Fruit fly (Drosophila melanogaster) whole organism, embryonic: ENCODE data around the gene CG42445.
A peak's percentile ranks its signal among the peaks of the same experiment; 100 is the strongest.

Source experiments
- ATbp ChIP-seq: fragments of 200-800 bp; sonication (Bioruptor generic); optimal IDR thresholded peaks from 2 replicates; lab custom pipeline; 2017; ENCODE audit warnings: missing biosample characterization, mild to moderate bottlenecking, missing genetic modification characterization, missing genetic modification reagents
- BEAF-32 ChIP-seq: fragments of 200-800 bp; sonication (Bioruptor generic); optimal IDR thresholded peaks from 3 replicates; lab custom pipeline; 2017; ENCODE audit warnings: missing biosample characterization, missing genetic modification characterization, mild to moderate bottlenecking, moderate library complexity, missing genetic modification reagents
- Bgb ChIP-seq: fragments of 200-800 bp; sonication (Bioruptor generic); IDR thresholded peaks from 2 replicates; pipeline ENCODE4 v1.3.6; 2022; ENCODE audit warnings: missing biosample characterization, missing genetic modification characterization; ENCODE audit not compliant: partially characterized antibody
- CG10462 ChIP-seq: fragments of 200-800 bp; sonication (Bioruptor generic); optimal IDR thresholded peaks from 2 replicates; lab custom pipeline; 2016; ENCODE audit warnings: missing biosample characterization, missing genetic modification characterization
- CG10565 ChIP-seq: fragments of 200-800 bp; sonication (Bioruptor generic); optimal IDR thresholded peaks from 3 replicates; lab custom pipeline; 2016; ENCODE audit warnings: missing biosample characterization, mild to moderate bottlenecking, missing genetic modification characterization
- CG10979 ChIP-seq: fragments of 200-800 bp; sonication (Bioruptor generic); optimal IDR thresholded peaks from 2 replicates; lab custom pipeline; 2018; ENCODE audit warnings: missing biosample characterization, mild to moderate bottlenecking, missing genetic modification characterization, moderate library complexity
- CG11456 ChIP-seq: fragments of 200-800 bp; sonication (Bioruptor generic); IDR thresholded peaks from 3 replicates; pipeline ENCODE4 v1.3.6; 2022; ENCODE audit warnings: missing biosample characterization, missing genetic modification characterization
- CG15073 ChIP-seq: fragments of 200-800 bp; sonication (Bioruptor generic); optimal IDR thresholded peaks from 2 replicates; lab custom pipeline; 2016; ENCODE audit warnings: missing biosample characterization, missing genetic modification characterization
- CG15269 ChIP-seq: fragments of 200-800 bp; sonication (Bioruptor generic); optimal IDR thresholded peaks from 2 replicates; lab custom pipeline; 2018; ENCODE audit warnings: missing biosample characterization, mild to moderate bottlenecking, missing genetic modification characterization, moderate library complexity
- CG16813 ChIP-seq: fragments of 200-800 bp; sonication (Bioruptor generic); IDR thresholded peaks from 3 replicates; pipeline ENCODE4 v1.3.6; 2022; ENCODE audit warnings: missing biosample characterization, missing genetic modification characterization; ENCODE audit not compliant: partially characterized antibody
- CG17361 ChIP-seq: fragments of 200-800 bp; sonication (Bioruptor generic); IDR thresholded peaks from 3 replicates; pipeline ENCODE4 v1.3.6; 2022; ENCODE audit warnings: missing biosample characterization, missing genetic modification characterization
- CG1792 ChIP-seq: fragments of 200-800 bp; sonication (Bioruptor generic); optimal IDR thresholded peaks from 2 replicates; lab custom pipeline; 2016; ENCODE audit warnings: missing biosample characterization, missing genetic modification characterization
- CG18476 ChIP-seq: fragments of 200-800 bp; sonication (Bioruptor generic); optimal IDR thresholded peaks from 2 replicates; lab custom pipeline; 2016; ENCODE audit warnings: missing biosample characterization, mild to moderate bottlenecking, missing genetic modification characterization
- CG31441 ChIP-seq: fragments of 200-800 bp; sonication (Bioruptor generic); IDR thresholded peaks from 2 replicates; pipeline ENCODE4 v1.3.6; 2022; ENCODE audit warnings: missing biosample characterization, missing genetic modification characterization
- CG34224 ChIP-seq: fragments of 200-800 bp; sonication (Bioruptor generic); IDR thresholded peaks from 3 replicates; pipeline ENCODE4 v1.3.6; 2022; ENCODE audit warnings: missing biosample characterization, missing genetic modification characterization; ENCODE audit not compliant: partially characterized antibody
- CG4282 ChIP-seq: fragments of 200-800 bp; sonication (Bioruptor generic); optimal IDR thresholded peaks from 2 replicates; lab custom pipeline; 2016; ENCODE audit warnings: missing biosample characterization, missing genetic modification characterization
- CG7357 ChIP-seq: fragments of 200-800 bp; sonication (Bioruptor generic); IDR thresholded peaks from 3 replicates; pipeline ENCODE4 v1.3.6; 2022; ENCODE audit warnings: missing biosample characterization, missing genetic modification characterization
- CG7839 ChIP-seq: fragments of 200-800 bp; sonication (Bioruptor generic); optimal IDR thresholded peaks from 3 replicates; lab custom pipeline; 2018; ENCODE audit warnings: missing biosample characterization, mild to moderate bottlenecking, missing genetic modification characterization, moderate library complexity
- CG8944 ChIP-seq: fragments of 200-800 bp; sonication (Bioruptor generic); optimal IDR thresholded peaks from 3 replicates; lab custom pipeline; 2016; ENCODE audit warnings: missing biosample characterization, missing genetic modification characterization
- CG9609 ChIP-seq: fragments of 200-800 bp; sonication (Bioruptor generic); optimal IDR thresholded peaks from 3 replicates; lab custom pipeline; 2016; ENCODE audit warnings: missing biosample characterization, missing genetic modification characterization
- Dbx ChIP-seq: fragments of 200-800 bp; sonication (Bioruptor generic); IDR thresholded peaks from 3 replicates; pipeline ENCODE4 v1.3.6; 2022; ENCODE audit warnings: missing biosample characterization, missing genetic modification characterization
- Dfd ChIP-seq, 2 experiments: fragments of >200 bp; optimal IDR thresholded peaks; 2 replicates each; lab custom pipeline; 2017; ENCODE audit warnings: missing biosample characterization in 2 of 2, missing genetic modification characterization in 2 of 2
- Ets65A ChIP-seq: fragments of 200-800 bp; sonication (Bioruptor generic); peaks from one replicate; lab custom pipeline; 2016; ENCODE audit warnings: missing biosample characterization, missing genetic modification characterization
- H15 ChIP-seq: fragments of 200-800 bp; sonication (Bioruptor generic); IDR thresholded peaks from 3 replicates; pipeline ENCODE4 v1.3.6; 2022; ENCODE audit warnings: missing biosample characterization, missing genetic modification characterization
- Hsf ChIP-seq: fragments of 200-800 bp; sonication (Bioruptor generic); optimal IDR thresholded peaks from 3 replicates; lab custom pipeline; 2016; ENCODE audit warnings: missing biosample characterization, missing genetic modification characterization
- NC2β ChIP-seq: fragments of 200-800 bp; sonication (Bioruptor generic); optimal IDR thresholded peaks from 2 replicates; lab custom pipeline; 2016; ENCODE audit warnings: missing biosample characterization, missing genetic modification characterization
- Nf-YC ChIP-seq: fragments of 200-800 bp; optimal IDR thresholded peaks from 3 replicates; lab custom pipeline; 2019; ENCODE audit warnings: missing biosample characterization, mild to moderate bottlenecking, missing genetic modification characterization, moderate library complexity
- NfI ChIP-seq: fragments of 200-800 bp; sonication (Bioruptor generic); optimal IDR thresholded peaks from 3 replicates; lab custom pipeline; 2018; ENCODE audit warnings: missing biosample characterization, mild to moderate bottlenecking, missing genetic modification characterization, moderate library complexity
- Oli ChIP-seq: fragments of 200-800 bp; sonication (Bioruptor generic); optimal IDR thresholded peaks from 2 replicates; lab custom pipeline; 2018; ENCODE audit warnings: missing biosample characterization, mild to moderate bottlenecking, missing genetic modification characterization, moderate library complexity
- Spps ChIP-seq: fragments of 200-800 bp; sonication (Bioruptor generic); optimal IDR thresholded peaks from 2 replicates; lab custom pipeline; 2018; ENCODE audit warnings: missing biosample characterization, mild to moderate bottlenecking, missing genetic modification characterization
- ara ChIP-seq: fragments of 200-800 bp; sonication (Bioruptor generic); IDR thresholded peaks from 2 replicates; pipeline ENCODE4 v1.3.6; 2022; ENCODE audit warnings: missing biosample characterization, missing genetic modification characterization
- chm ChIP-seq: fragments of 200-800 bp; sonication (Bioruptor generic); IDR thresholded peaks from 2 replicates; pipeline ENCODE4 v1.3.6; 2022; ENCODE audit warnings: missing biosample characterization, missing genetic modification characterization
- crol ChIP-seq: fragments of 200-800 bp; sonication (Bioruptor generic); IDR thresholded peaks from 2 replicates; pipeline ENCODE4 v1.3.6; 2022; ENCODE audit warnings: missing biosample characterization, missing genetic modification characterization
- cwo ChIP-seq: fragments of 200-800 bp; sonication (Bioruptor generic); optimal IDR thresholded peaks from 3 replicates; lab custom pipeline; 2017; ENCODE audit warnings: missing biosample characterization, missing genetic modification characterization, mild to moderate bottlenecking, moderate library complexity, missing genetic modification reagents
- dmrt11E ChIP-seq: fragments of 200-800 bp; sonication (Bioruptor generic); optimal IDR thresholded peaks from 3 replicates; lab custom pipeline; 2018; ENCODE audit warnings: missing biosample characterization, mild to moderate bottlenecking, missing genetic modification characterization, moderate library complexity
- fd64A ChIP-seq: fragments of 200-800 bp; sonication (Bioruptor generic); optimal IDR thresholded peaks from 3 replicates; lab custom pipeline; 2018; ENCODE audit warnings: missing biosample characterization, mild to moderate bottlenecking, missing genetic modification characterization
- gt ChIP-seq: fragments of 200-800 bp; sonication (Bioruptor generic); IDR thresholded peaks from 2 replicates; pipeline ENCODE4 v1.3.6; 2022; ENCODE audit warnings: missing biosample characterization, missing genetic modification characterization
- ham ChIP-seq: fragments of 200-800 bp; sonication (Bioruptor generic); IDR thresholded peaks from 2 replicates; pipeline ENCODE4 v1.3.6; 2022; ENCODE audit warnings: missing biosample characterization, missing genetic modification characterization
- hbn ChIP-seq: fragments of 200-800 bp; sonication (Bioruptor generic); IDR thresholded peaks from 2 replicates; pipeline ENCODE4 v1.3.6; 2022; ENCODE audit warnings: missing biosample characterization, missing genetic modification characterization; ENCODE audit not compliant: partially characterized antibody
- kay ChIP-seq: fragments of 200-800 bp; sonication (Bioruptor generic); optimal IDR thresholded peaks from 2 replicates; lab custom pipeline; 2016; ENCODE audit warnings: missing biosample characterization, missing genetic modification characterization
- kni ChIP-seq: fragments of 200-800 bp; sonication (Bioruptor generic); optimal IDR thresholded peaks from 3 replicates; lab custom pipeline; 2017; ENCODE audit warnings: mild to moderate bottlenecking, missing biosample characterization, missing genetic modification reagents, missing genetic modification characterization
- nerfin-1 ChIP-seq: fragments of 200-800 bp; sonication (Bioruptor generic); optimal IDR thresholded peaks from 3 replicates; lab custom pipeline; 2019; ENCODE audit warnings: missing biosample characterization, mild to moderate bottlenecking, missing genetic modification characterization, moderate library complexity
- org-1 ChIP-seq: fragments of 200-800 bp; sonication (Bioruptor generic); optimal IDR thresholded peaks from 2 replicates; lab custom pipeline; 2017; ENCODE audit warnings: missing biosample characterization, missing genetic modification characterization
- otp ChIP-seq: fragments of 200-800 bp; sonication (Bioruptor generic); IDR thresholded peaks from 3 replicates; pipeline ENCODE4, ENCODE4 v1.3.6; 2022; ENCODE audit warnings: missing biosample characterization, missing genetic modification characterization
- prd ChIP-seq, 3 experiments: fragments of >200 bp in 2 of 3; fragments of 200-800 bp in 1 of 3; sonication (Bioruptor generic) in 1 of 3; optimal IDR thresholded peaks in 2 of 3; IDR thresholded peaks in 1 of 3; 2 replicates in 2 of 3; 3 replicates in 1 of 3; pipeline versions ENCODE4 v1.3.6 to Lab custom; 2017 to 2022; ENCODE audit warnings: missing biosample characterization in 1 of 3, missing genetic modification characterization in 1 of 3
- scrt ChIP-seq: fragments of 200-800 bp; sonication (Bioruptor generic); optimal IDR thresholded peaks from 2 replicates; lab custom pipeline; 2018; ENCODE audit warnings: missing biosample characterization, mild to moderate bottlenecking, missing genetic modification characterization, moderate library complexity
- sens-2 ChIP-seq: fragments of 200-800 bp; sonication (Bioruptor generic); IDR thresholded peaks from 2 replicates; pipeline ENCODE4 v1.3.6; 2022; ENCODE audit warnings: missing biosample characterization, missing genetic modification characterization
- sqz ChIP-seq: fragments of 200-800 bp; sonication (Bioruptor generic); optimal IDR thresholded peaks from 3 replicates; lab custom pipeline; 2018; ENCODE audit warnings: missing biosample characterization, mild to moderate bottlenecking, missing genetic modification characterization
- tio ChIP-seq: fragments of 200-800 bp; sonication (Bioruptor generic); optimal IDR thresholded peaks from 2 replicates; lab custom pipeline; 2017; ENCODE audit warnings: missing biosample characterization, missing genetic modification characterization, inconsistent platforms
- toy ChIP-seq: fragments of 200-800 bp; sonication (Bioruptor generic); IDR thresholded peaks from 2 replicates; pipeline ENCODE4 v1.3.6; 2022; ENCODE audit warnings: missing biosample characterization, missing genetic modification characterization
- ttk ChIP-seq: fragments of 200-800 bp; sonication (Bioruptor generic); IDR thresholded peaks from 2 replicates; pipeline ENCODE4 v2.1.2; 2022; ENCODE audit warnings: missing biosample characterization, missing genetic modification characterization
- twi ChIP-seq: fragments of 200-800 bp; optimal IDR thresholded peaks from 2 replicates; lab custom pipeline; 2019; ENCODE audit warnings: missing biosample characterization, mild to moderate bottlenecking, missing genetic modification characterization, moderate library complexity

The CG42445 gene

DNA sequence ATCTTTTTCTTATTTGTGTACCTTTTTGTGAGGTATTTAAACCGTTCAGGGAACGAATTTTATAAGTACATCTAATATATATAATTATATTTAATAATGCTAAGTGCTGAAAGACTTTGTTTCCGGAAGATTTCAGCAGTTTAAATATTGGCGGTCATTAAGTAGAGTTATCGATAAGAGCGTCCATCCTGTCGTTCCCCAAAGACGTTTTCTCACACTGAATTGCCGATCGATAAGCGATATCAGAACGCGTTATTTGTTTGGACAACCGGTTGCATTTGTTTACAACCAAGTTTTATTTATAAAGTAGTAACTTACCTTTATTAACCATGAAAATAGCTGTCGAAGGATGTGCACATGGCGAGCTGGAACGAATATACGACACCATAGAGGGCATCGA, 37.1 kb downstream of the CG42445 start, which contains the start of gene ldbr (continued):
- TF ChIP-seq CG31441 (no peak), CG17361 (GFP tag; lab: Robert Waterston, UW) (no peak), CG15269 (no peak), prd (optimal IDR thresholded peaks at IDR 0.05; lab: Kevin White, UChicago) (no peak), prd (GFP tag; IDR thresholded peaks at IDR 0.05; lab: Robert Waterston, UW) (no peak), twi (tag; lab: Kevin White, UChicago) (no peak), ATbp (GFP tag; lab: Kevin White, UChicago) (peak; percentile 5), Hsf (GFP tag; lab: Kevin White, UChicago) (no peak), chm (GFP tag; lab: Robert Waterston, UW) (no peak), BEAF-32 (GFP tag; lab: Kevin White, UChicago) (peak; percentile 38), CG10565 (no peak), kni (GFP tag; lab: Kevin White, UChicago) (no peak), Dbx (no peak), CG7839 (no peak), fd64A (no peak), dmrt11E (tag; lab: Kevin White, UChicago) (no peak), NC2β (no peak), CG15073 (GFP tag; lab: Kevin White, UChicago) (no peak), ttk (GFP tag; lab: Robert Waterston, UW) (no peak), org-1 (no peak), Nf-YC (tag; lab: Kevin White, UChicago) (no peak), gt (GFP tag; lab: Robert Waterston, UW) (no peak), CG9609 (GFP tag; lab: Kevin White, UChicago) (no peak), nerfin-1 (tag; lab: Kevin White, UChicago) (no peak), CG1792 (no peak), hbn (GFP tag; lab: Robert Waterston, UW) (peak; percentile 29; the same call in 1 of the 2 replicates), H15 (GFP tag; lab: Robert Waterston, UW) (no peak), Spps (tag; lab: Kevin White, UChicago) (no peak), CG18476 (GFP tag; lab: Kevin White, UChicago) (no peak), NfI (GFP tag; lab: Kevin White, UChicago) (peak; percentile 31), tio (no peak), Ets65A (no peak), ara (no peak), cwo (GFP tag; lab: Kevin White, UChicago) (no peak), scrt (GFP tag; lab: Kevin White, UChicago) (peak; percentile 71), Dfd (GFP tag; optimal IDR thresholded peaks at IDR 0.05; lab: Kevin White, UChicago) (no peak), sqz (no peak)

DNA sequence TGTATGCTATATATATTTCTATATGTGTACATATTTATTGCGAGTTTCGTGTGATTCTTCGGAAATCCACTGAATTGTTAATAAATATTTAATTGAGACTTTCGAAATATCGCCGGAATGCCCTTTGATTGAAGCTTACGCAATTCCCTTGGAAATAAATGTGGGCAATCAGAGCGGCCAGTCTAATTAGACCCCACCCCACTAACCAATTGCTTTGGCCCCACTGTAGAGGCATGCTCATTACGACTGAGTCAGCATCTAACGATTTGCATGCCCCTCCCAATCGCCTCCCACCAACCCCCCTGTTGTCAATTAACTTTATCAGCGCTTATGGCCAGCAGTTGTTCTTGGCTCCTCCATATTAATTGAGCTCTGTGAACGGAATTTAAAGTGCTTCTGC, 41.9 kb downstream of the CG42445 start:
- TF ChIP-seq Oli (tag; lab: Kevin White, UChicago) (no peak), Ets65A (peak; percentile 13), CG16813 (no peak), CG34224 (0 out of 3 replicates have a peak, but pooled peaks have one; percentile 12), toy (no peak), crol (GFP tag; lab: Robert Waterston, UW) (peak; percentile 27), twi (tag; lab: Kevin White, UChicago) (no peak), CG7357 (0 out of 3 replicates have a peak, but pooled peaks have one; percentile 10), ham (GFP tag; lab: Robert Waterston, UW) (no peak), kay (GFP tag; lab: Kevin White, UChicago) (peak; percentile 47), otp (GFP tag; lab: Robert Waterston, UW) (0 out of 3 replicates have a peak, but pooled peaks have one; percentile 12), CG4282 (no peak), Bgb (GFP tag; lab: Robert Waterston, UW) (peak; percentile 43), CG10979 (tag; lab: Kevin White, UChicago) (no peak), CG10462 (no peak), fd64A (no peak), sens-2 (no peak), CG11456 (no peak), CG8944 (no peak)
